Fruit fly (Drosophila melanogaster): ENCODE results near the gene Ns4.

The Ns4 gene

dm6 chr2L:20778380-20778779 lies 26.1 kb downstream of the Ns4 start:
- no peak for TF ChIP-seq CG17801 (GFP tag; optimal IDR thresholded peaks at IDR 0.05; ENCODE audit: partially characterized antibody)

dm6 chr2L:20780768-20781167 lies 28.5 kb downstream of the Ns4 start:
- TF ChIP-seq CG17801 (GFP tag; optimal IDR thresholded peaks at IDR 0.05; ENCODE audit: partially characterized antibody): no peak

dm6 chr2L:20783044-20783443 lies 30.8 kb downstream of the Ns4 start:
- TF ChIP-seq CG17801 (GFP tag; optimal IDR thresholded peaks at IDR 0.05; ENCODE audit: partially characterized antibody): no peak

DNA sequence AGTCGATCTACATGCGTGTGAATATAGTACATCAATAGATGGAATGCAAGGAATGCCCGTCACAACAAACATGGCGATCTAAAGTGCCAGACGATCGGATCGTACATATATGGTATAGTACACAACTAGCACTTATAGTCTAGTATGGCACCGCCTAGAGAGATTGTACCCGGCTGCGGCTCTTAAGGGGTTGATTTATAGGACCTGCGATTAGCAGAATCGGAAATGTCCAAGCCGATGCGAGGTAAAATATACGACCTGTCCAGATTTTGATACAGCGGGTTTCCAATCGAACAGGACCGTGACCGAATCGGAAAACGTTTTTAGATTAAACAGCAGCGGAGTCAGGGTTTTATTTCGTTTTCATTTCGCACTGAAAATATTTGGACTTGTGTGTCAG lies 31.6 kb downstream of the Ns4 start:
- TF ChIP-seq CG17801 (GFP tag; optimal IDR thresholded peaks at IDR 0.05; ENCODE audit: partially characterized antibody): no peak

dm6 chr2L:20785333-20785732 lies 33.1 kb downstream of the Ns4 start:
- TF ChIP-seq CG17801 (GFP tag; optimal IDR thresholded peaks at IDR 0.05; ENCODE audit: partially characterized antibody): no peak

dm6 chr2L:20787271-20787791 lies 35.1 kb downstream of the Ns4 start, which contains the start of gene Pomp:
Gene Pomp (plus strand): TSS chr2L:20787656.
- peak; percentile 32 for TF ChIP-seq CG17801 (GFP tag; optimal IDR thresholded peaks at IDR 0.05; ENCODE audit: partially characterized antibody)

- no peak for TF ChIP-seq CG17801 (GFP tag; optimal IDR thresholded peaks at IDR 0.05; ENCODE audit: partially characterized antibody)
These were observed 35.8 kb downstream of the Ns4 start for dm6 chr2L:20788050-20788449.

DNA sequence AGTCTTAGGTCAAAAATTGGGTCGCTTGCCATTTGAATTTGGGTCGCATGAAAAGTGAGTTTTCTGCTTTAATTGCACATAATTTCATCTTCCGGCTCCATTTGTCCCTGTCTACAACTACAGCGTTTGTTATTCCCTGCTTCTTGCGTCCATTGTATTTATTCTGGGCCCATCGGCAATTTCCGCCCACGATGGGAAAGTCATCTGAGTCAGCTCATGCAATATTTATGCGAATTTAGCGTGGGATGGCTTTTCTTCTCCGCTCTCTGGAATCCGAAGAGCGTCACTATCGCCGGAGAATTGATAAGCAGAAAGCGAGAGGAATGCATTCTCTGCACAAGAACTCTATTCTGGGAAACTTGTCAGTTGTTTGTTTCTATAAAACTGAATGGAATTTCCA lies 40.2 kb downstream of the Ns4 start:
- no peak for TF ChIP-seq CG17801 (GFP tag; optimal IDR thresholded peaks at IDR 0.05; ENCODE audit: partially characterized antibody)

- TF ChIP-seq CG17801 (GFP tag; optimal IDR thresholded peaks at IDR 0.05; ENCODE audit: partially characterized antibody): no peak
These were observed 40.8 kb downstream of the Ns4 start for dm6 chr2L:20792988-20793544.

DNA sequence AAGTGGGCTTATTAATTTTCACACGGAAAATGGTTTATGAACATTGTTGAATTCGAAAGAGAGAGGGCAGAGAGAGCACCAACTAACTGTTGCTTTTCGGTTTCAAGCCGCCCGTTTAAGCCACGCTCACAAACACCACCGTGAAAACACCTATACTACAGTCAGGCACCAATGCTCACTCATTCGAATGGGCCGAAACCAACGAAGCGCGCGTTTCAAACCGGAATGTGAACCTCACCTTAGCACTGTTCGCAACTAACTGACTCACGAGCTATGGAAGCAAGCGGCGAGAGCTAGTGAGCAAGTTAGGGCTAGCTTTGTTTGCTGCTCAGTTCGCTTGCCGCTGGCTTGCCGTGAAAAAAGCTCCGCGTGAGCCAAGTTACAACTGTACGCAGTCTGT lies 41.6 kb downstream of the Ns4 start:
- TF ChIP-seq CG17801 (GFP tag; optimal IDR thresholded peaks at IDR 0.05; ENCODE audit: partially characterized antibody): peak; percentile 74

dm6 chr2L:20794656-20795055 lies 42.4 kb downstream of the Ns4 start:
- TF ChIP-seq CG17801 (GFP tag; optimal IDR thresholded peaks at IDR 0.05; ENCODE audit: partially characterized antibody): no peak

DNA sequence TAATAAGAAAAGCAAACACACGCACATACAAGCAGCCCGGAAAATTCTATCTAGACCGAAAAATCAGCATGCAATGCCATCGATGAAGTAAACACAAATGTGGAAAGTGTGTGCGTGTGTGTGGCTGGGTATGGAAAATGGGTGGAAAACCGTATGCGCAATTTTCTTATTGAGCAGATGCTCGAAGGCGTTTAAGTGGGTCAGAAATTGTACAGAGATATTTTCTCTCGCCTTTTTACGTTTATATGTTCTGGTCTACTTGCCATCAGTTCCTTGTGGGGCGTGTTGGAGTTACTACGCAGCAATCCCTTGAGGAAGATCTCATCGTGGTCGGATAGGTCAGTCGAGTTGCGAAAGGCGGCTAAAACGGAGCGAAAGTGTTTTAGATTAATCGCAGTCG lies 43.5 kb downstream of the Ns4 start:
- TF ChIP-seq CG17801 (GFP tag; optimal IDR thresholded peaks at IDR 0.05; ENCODE audit: partially characterized antibody): no peak

DNA sequence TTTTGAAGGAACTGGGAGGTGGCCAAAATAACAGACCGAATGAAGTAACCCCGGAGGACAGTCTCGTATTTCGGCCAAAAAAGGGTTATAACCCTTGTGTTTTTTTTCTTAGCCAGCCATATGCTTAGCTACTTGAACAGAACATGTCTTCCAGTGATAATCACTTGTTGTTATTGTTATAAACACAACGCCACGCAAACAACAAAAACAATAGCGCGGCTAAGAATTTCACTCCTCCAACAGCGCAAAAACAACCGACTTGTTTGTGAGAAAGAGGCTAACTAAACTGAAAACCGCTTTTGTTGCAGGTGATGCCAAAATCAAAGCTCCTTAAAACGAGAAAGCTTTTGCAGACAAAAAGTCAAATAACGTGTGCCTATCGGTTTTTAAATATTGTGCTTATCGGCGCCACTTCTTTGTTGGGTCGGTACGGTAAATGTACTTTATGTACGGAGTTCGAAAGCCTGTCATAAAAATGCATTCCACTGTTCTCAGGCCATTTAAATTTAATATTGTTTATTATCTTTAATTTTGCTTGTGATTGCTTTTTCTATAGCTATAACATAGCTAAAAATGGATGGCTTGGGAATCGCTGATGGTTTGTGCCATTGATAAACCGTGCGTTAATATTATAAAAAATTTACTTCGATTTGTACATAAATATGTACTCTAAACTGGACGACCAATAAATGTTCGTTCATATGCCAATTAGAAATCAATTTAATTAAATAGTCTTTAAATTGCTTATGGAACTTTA lies 44.7 kb downstream of the Ns4 start, which contains the start of gene vari:
TSS of gene vari (minus strand) at position 285 of the 757 bp plus-strand sequence.
- TF ChIP-seq CG17801 (GFP tag; optimal IDR thresholded peaks at IDR 0.05; ENCODE audit: partially characterized antibody): no peak

DNA sequence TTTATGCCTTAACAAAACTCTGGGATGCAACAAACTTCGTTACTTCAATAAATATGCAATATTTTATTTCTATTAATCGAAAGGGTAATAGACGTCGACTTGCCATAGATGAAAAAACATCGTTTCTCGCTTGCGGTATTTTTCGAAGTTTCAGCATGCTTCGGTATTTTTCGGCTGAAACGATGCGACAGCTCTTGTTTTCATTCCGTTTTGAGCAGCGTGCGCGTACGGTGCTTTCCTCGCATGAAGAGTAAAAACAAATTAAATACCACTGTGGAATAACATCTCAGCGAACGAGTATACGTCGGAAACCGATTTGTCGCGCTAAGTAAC lies 45.2 kb downstream of the Ns4 start, which contains the start of gene CG9328:
TSS of gene CG9328 (plus strand) at position 201 of the 333 bp plus-strand sequence.
- peak; percentile 47 for TF ChIP-seq CG17801 (GFP tag; optimal IDR thresholded peaks at IDR 0.05; ENCODE audit: partially characterized antibody)

dm6 chr2L:20798351-20798777 lies 46.1 kb downstream of the Ns4 start:
- TF ChIP-seq CG17801 (GFP tag; optimal IDR thresholded peaks at IDR 0.05; ENCODE audit: partially characterized antibody): no peak

Data from ovary, adult (tissue).